Fruit fly (Drosophila melanogaster) whole organism, wandering third instar larva: ENCODE results near the gene eEF1alpha2.

Experiments
- CrebA ChIP-seq: fragments of 200-800 bp; sonication (Bioruptor generic); optimal IDR thresholded peaks from 2 replicates; lab custom pipeline; 2016; ENCODE audit warnings: missing biosample characterization, mild to moderate bottlenecking, missing genetic modification characterization, borderline replicate concordance
- Dif ChIP-seq: fragments of 200-275, 200-300 bp; sonication (Bioruptor generic); optimal IDR thresholded peaks from 2 replicates; lab custom pipeline; 2018; ENCODE audit warnings: missing biosample characterization, missing genetic modification characterization; ENCODE audit not compliant: partially characterized antibody
- GATAd ChIP-seq: sonication (Bioruptor generic); optimal IDR thresholded peaks from 2 replicates; lab custom pipeline; 2016; ENCODE audit warnings: missing biosample characterization, missing genetic modification characterization
- HLH106 ChIP-seq: fragments of 200-800 bp; optimal IDR thresholded peaks from 3 replicates; lab custom pipeline; 2019; ENCODE audit warnings: missing biosample characterization, mild to moderate bottlenecking, missing genetic modification characterization, moderate library complexity
- Jra ChIP-seq: sonication (Bioruptor generic); optimal IDR thresholded peaks from 2 replicates; lab custom pipeline; 2016; ENCODE audit warnings: missing biosample characterization, missing genetic modification characterization
- Myc ChIP-seq: fragments of >200 bp; optimal IDR thresholded peaks from 2 replicates; lab custom pipeline; 2017
- N ChIP-seq: fragments of >200 bp; optimal IDR thresholded peaks from 2 replicates; lab custom pipeline; 2018; ENCODE audit warnings: missing biosample characterization, missing external identifiers, missing genetic modification characterization
- dl ChIP-seq, 2 experiments: fragments of 175-275, 200-275 bp in 1 of 2; fragments of 200-275 bp in 1 of 2; sonication (Bioruptor generic); optimal IDR thresholded peaks; lab custom pipeline; 2018; ENCODE audit warnings: mild to moderate bottlenecking in 2 of 2, missing biosample characterization in 2 of 2, missing genetic modification characterization in 2 of 2, moderate library complexity in 2 of 2; ENCODE audit not compliant: partially characterized antibody in 2 of 2, insufficient read depth in 1 of 2
- ey ChIP-seq: fragments of 200-800 bp; sonication (Bioruptor generic); optimal IDR thresholded peaks from 2 replicates; lab custom pipeline; 2016; ENCODE audit warnings: missing biosample characterization, missing genetic modification characterization
- lola ChIP-seq: fragments of >200 bp; optimal IDR thresholded peaks from 2 replicates; lab custom pipeline; 2017; ENCODE audit warnings: missing biosample characterization, missing genetic modification characterization
- psq ChIP-seq: fragments of 200-800 bp; sonication (Bioruptor generic); optimal IDR thresholded peaks from 3 replicates; lab custom pipeline; 2017; ENCODE audit warnings: missing biosample characterization, mild to moderate bottlenecking, missing genetic modification characterization, moderate library complexity
- tai ChIP-seq: sonication (Bioruptor generic); optimal IDR thresholded peaks from 2 replicates; lab custom pipeline; 2016; ENCODE audit warnings: missing biosample characterization, missing genetic modification characterization

- TF ChIP-seq Jra (GFP tag; lab: Kevin White, UChicago) (peak; percentile 22), Myc (lab: Kevin White, UChicago) (peak; percentile 47), ey (GFP tag; lab: Kevin White, UChicago) (no peak), psq (GFP tag; lab: Kevin White, UChicago) (no peak), tai (GFP tag; lab: Kevin White, UChicago) (no peak), dl (GFP tag; optimal IDR thresholded peaks at IDR 0.05; lab: Kevin White, UChicago; ENCODE audit: insufficient read depth in 1 of 2, partially characterized antibody in 2 of 2) (peak in 1 of 2 experiments; percentile 26), CrebA (GFP tag; lab: Kevin White, UChicago) (no peak), HLH106 (tag; lab: Kevin White, UChicago) (peak; percentile 15), N (GFP tag; lab: Kevin White, UChicago) (no peak), Dif (GFP tag; lab: Kevin White, UChicago) (no peak), GATAd (no peak), lola (GFP tag; lab: Kevin White, UChicago) (no peak)
Measured at dm6 chr3R:31747429-31748048, 9.3 kb downstream of the eEF1alpha2 start, which contains the start of the genes nero and CG1910.
